Worm (Caenorhabditis elegans) whole organism, midembryonic: ENCODE measurements around the gene srh-55.

Experiments
- T22C8.4 ChIP-seq: fragments of 200-800 bp; sonication (Bioruptor generic); IDR thresholded peaks from 2 replicates; pipeline ENCODE4 v1.3.6; 2022; ENCODE audit warnings: missing genetic modification characterization, missing compliant biosample characterization
- cog-1 ChIP-seq: sonication (generic microtip); optimal IDR thresholded peaks from 2 replicates; lab custom pipeline; 2016; ENCODE audit warnings: missing genetic modification characterization, missing compliant biosample characterization
- flt-1 ChIP-seq: fragments of 200-800 bp; sonication (Bioruptor generic); IDR thresholded peaks from 2 replicates; pipeline ENCODE4 v1.3.6; 2022; ENCODE audit warnings: missing genetic modification characterization, missing compliant biosample characterization
- klf-2 ChIP-seq: fragments of 200-800 bp; sonication (Bioruptor generic); conservative IDR thresholded peaks from 2 replicates; pipeline ENCODE4 v1.3.6; 2022; ENCODE audit warnings: missing genetic modification reagents, missing genetic modification characterization, missing compliant biosample characterization
- med-1 ChIP-seq: sonication (generic microtip); optimal IDR thresholded peaks from 2 replicates; lab custom pipeline; 2017; ENCODE audit warnings: missing genetic modification characterization, mild to moderate bottlenecking, missing compliant biosample characterization, antibody characterized with exemption, missing genetic modification reagents; ENCODE audit not compliant: insufficient read depth
- ref-1 ChIP-seq: fragments of 200-800 bp; sonication (Bioruptor generic); conservative IDR thresholded peaks from 2 replicates; pipeline ENCODE4 v1.3.6; 2022; ENCODE audit warnings: missing genetic modification reagents, missing genetic modification characterization, missing compliant biosample characterization
- tab-1 ChIP-seq: fragments of 200-800 bp; sonication (Bioruptor generic); IDR thresholded peaks from 2 replicates; pipeline ENCODE4 v1.3.6; 2022; ENCODE audit warnings: missing genetic modification characterization, missing compliant biosample characterization
- ztf-23 ChIP-seq: fragments of 200-800 bp; sonication (Bioruptor generic); IDR thresholded peaks from 2 replicates; pipeline ENCODE4 v1.3.6; 2022; ENCODE audit warnings: missing genetic modification reagents, missing genetic modification characterization, missing compliant biosample characterization
- ztf-29 ChIP-seq: fragments of 200-800 bp; sonication (Bioruptor generic); IDR thresholded peaks from 2 replicates; pipeline ENCODE4 v1.3.6; 2022; ENCODE audit warnings: missing genetic modification reagents, missing genetic modification characterization, missing compliant biosample characterization

srh-55 gene

ce11 chrV:15184097-15185040, 31.0 kb downstream of the srh-55 start, which contains the start of gene Y75B12B.1:
Gene Y75B12B.1 (plus strand): TSS chrV:15184699.
- TF ChIP-seq flt-1 (GFP tag; lab: Robert Waterston, UW) (no peak), klf-2 (GFP tag; lab: Robert Waterston, UW) (no peak), cog-1 (tag; lab: Kevin White, UChicago) (no peak), ref-1 (no peak), tab-1 (GFP tag; lab: Robert Waterston, UW) (no peak)

ce11 chrV:15186259-15186927, 33.0 kb downstream of the srh-55 start, which contains the start of gene Y75B12B.3:
Gene Y75B12B.3 (minus strand): TSS chrV:15186279.
- TF ChIP-seq cog-1 (tag; lab: Kevin White, UChicago) (no peak), T22C8.4 (no peak), tab-1 (GFP tag; lab: Robert Waterston, UW) (no peak), ztf-29 (GFP tag; lab: Robert Waterston, UW) (no peak), flt-1 (GFP tag; lab: Robert Waterston, UW) (no peak), klf-2 (GFP tag; lab: Robert Waterston, UW) (no peak), ztf-23 (GFP tag; lab: Robert Waterston, UW) (no peak), med-1 (no peak), ref-1 (no peak)

- TF ChIP-seq T22C8.4 (no peak), flt-1 (GFP tag; lab: Robert Waterston, UW) (peak; percentile 24; the same call in 1 of the 2 replicates)
These were observed 34.0 kb downstream of the srh-55 start, which contains the start of the genes cyn-7 and bath-36 for ce11 chrV:15187083-15188057. Gene cyn-7 (minus strand): TSS chrV:15187378. Gene bath-36 (plus strand): TSS chrV:15187888.

DNA sequence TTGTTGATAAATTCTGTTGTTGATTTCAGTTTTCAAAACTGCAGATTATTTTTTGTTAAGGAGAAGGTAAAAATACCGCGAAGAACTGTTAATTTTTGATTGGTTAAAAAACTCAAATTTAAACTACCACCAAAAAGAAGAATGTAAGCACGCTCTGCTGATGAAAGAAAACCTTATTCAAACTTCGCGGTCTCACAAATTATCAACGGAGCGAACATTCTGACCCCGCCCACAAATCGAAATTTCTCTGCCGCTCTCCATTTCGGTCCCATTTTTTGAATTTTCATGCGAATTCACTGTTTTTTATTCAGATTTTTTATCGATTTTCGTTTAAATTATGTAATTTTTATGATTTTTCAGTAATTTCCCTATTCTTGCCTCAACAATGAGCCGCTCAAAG, 36.2 kb downstream of the srh-55 start, which contains the start of gene cyn-3:
TSS of gene cyn-3 (plus strand) at position 361 of the 400 bp plus-strand sequence.
- no peak for TF ChIP-seq ztf-29 (GFP tag; lab: Robert Waterston, UW)
- TF ChIP-seq flt-1 (GFP tag; lab: Robert Waterston, UW), result no peak
- TF ChIP-seq ztf-23 (GFP tag; lab: Robert Waterston, UW), result no peak
- TF ChIP-seq T22C8.4, result no peak
- TF ChIP-seq med-1, result no peak
- TF ChIP-seq cog-1 (tag; lab: Kevin White, UChicago), result no peak
- TF ChIP-seq tab-1 (GFP tag; lab: Robert Waterston, UW), result no peak
- no peak for TF ChIP-seq klf-2 (GFP tag; lab: Robert Waterston, UW)
- no peak for TF ChIP-seq ref-1

DNA sequence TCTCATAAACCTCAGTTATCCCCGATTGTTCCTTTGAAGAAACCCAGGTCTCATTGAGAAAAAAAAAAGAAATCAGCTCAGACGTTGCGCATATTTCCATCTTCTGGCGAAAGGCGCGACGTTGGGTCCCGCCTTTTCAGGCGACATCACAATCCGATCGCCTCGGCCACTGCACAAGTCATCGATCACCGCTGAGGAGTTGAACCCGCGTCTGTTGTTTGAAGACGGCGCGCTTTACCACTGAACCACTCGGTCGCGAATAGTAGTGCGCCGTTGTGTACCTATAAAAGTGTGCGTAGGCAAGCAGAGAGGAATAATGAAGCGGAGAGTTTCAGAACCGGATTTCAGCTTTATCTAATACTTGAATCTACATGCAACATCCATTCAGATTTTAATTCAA, 37.5 kb downstream of the srh-55 start, which contains the start of gene Y75B12B.11:
TSS of gene Y75B12B.11 (plus strand) at position 394 of the 400 bp plus-strand sequence.
- TF ChIP-seq ztf-29 (GFP tag; lab: Robert Waterston, UW) (peak; percentile 86), flt-1 (GFP tag; lab: Robert Waterston, UW) (peak; percentile 96), cog-1 (tag; lab: Kevin White, UChicago) (peak; percentile 76), ztf-23 (GFP tag; lab: Robert Waterston, UW) (peak; percentile 88), ref-1 (peak; percentile 78), klf-2 (GFP tag; lab: Robert Waterston, UW) (peak; percentile 80), tab-1 (GFP tag; lab: Robert Waterston, UW) (peak; percentile 95), T22C8.4 (peak; percentile 89), med-1 (peak; percentile 51)

DNA sequence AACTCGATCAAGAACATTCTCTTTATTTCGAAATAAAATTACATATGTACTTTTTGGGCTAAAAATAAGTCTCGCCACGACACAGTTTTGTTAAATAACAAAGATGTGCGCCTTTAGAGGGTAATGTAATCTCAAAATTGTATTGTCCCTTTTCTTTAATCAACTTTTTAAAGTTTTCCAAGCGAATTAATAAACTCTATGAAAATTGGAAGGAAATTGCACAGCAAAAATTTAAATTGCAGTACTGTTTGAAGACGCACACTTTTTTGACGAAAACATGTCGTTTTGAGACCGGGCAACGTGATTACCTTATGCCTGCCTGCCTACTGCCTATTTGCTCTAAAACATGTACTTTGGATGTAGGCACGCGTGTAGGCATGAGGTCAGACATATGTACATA, 38.6 kb downstream of the srh-55 start:
- TF ChIP-seq ztf-23 (GFP tag; lab: Robert Waterston, UW), result no peak
- no peak for TF ChIP-seq med-1
- TF ChIP-seq klf-2 (GFP tag; lab: Robert Waterston, UW), result no peak
- TF ChIP-seq T22C8.4, result no peak
- TF ChIP-seq tab-1 (GFP tag; lab: Robert Waterston, UW), result no peak
- TF ChIP-seq ztf-29 (GFP tag; lab: Robert Waterston, UW), result no peak
- no peak for TF ChIP-seq flt-1 (GFP tag; lab: Robert Waterston, UW)
- TF ChIP-seq cog-1 (tag; lab: Kevin White, UChicago), result no peak

DNA sequence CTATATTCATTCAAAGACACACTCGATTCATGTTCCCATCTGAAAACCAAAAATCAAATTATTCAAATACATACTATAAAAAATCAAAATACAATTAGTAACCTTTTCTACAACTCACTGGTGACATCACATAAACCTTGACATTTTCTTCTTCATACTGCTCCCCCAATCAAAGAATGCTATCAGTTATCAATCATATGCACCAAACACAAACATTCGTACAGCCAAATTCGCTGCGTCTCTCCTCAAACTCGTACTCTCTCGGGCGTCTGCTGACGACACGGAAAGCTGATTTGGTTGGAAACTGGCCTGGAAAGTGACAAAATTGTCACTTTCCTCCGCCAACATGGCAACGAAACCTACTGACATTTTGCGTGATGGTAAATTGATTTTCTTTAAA, 39.0 kb downstream of the srh-55 start, which contains the start of gene plc-2:
TSS of gene plc-2 (plus strand) at position 196 of the 400 bp plus-strand sequence.
- TF ChIP-seq T22C8.4, result no peak
- no peak for TF ChIP-seq med-1

- TF ChIP-seq tab-1 (GFP tag; lab: Robert Waterston, UW) (no peak), ztf-29 (GFP tag; lab: Robert Waterston, UW) (no peak), flt-1 (GFP tag; lab: Robert Waterston, UW) (no peak), ztf-23 (GFP tag; lab: Robert Waterston, UW) (no peak), klf-2 (GFP tag; lab: Robert Waterston, UW) (no peak), T22C8.4 (no peak), med-1 (no peak), cog-1 (tag; lab: Kevin White, UChicago) (no peak), ref-1 (no peak)
These were observed 40.5 kb downstream of the srh-55 start, which contains the start of gene Y75B12B.13 for ce11 chrV:15193909-15194308. Gene Y75B12B.13 (minus strand): TSS chrV:15194009.
